Fruit fly (Drosophila melanogaster) S2 (cell line): ENCODE results near the gene CG16704.

Source experiments
- CG8478 ChIP-seq: fragments of >200 bp; optimal IDR thresholded peaks from 2 replicates; lab custom pipeline; 2018
- CTCF ChIP-seq, 2 experiments: fragments of >200 bp; optimal IDR thresholded peaks; 2 replicates each; lab custom pipeline; 2018

DNA sequence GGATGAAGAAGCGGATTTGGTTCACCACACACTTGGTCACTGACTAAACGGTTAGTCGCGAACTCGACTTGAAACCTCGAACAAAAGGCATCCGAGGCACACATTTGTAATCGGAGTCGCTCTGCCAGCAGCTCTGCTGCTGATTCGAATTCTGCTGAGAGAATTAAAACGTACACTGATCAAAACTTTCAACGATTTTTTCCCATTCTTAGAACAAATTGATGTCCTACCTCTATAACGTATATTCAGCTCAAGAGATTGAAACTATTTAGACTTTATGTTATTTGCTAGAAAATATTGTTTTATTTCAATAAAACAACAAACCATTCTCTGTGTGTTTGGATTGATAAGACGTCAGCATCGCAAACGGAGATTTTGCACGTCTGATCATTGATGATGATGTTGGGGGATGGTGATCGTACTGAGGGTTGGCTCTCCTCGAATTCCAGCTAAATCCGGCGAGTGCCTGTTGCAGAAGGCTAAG lies 13.1 kb upstream of the CG16704 start, which contains the start of gene CG31778:
- no peak for TF ChIP-seq CTCF (optimal IDR thresholded peaks at IDR 0.05; lab: Kevin White, UChicago)
- TF ChIP-seq CG8478 (lab: Kevin White, UChicago) = no peak
